Worm (Caenorhabditis elegans): Measurements from ENCODE around the gene F32H5.1.

The F32H5.1 gene

ce11 chrV:13357652-13358281, at the start of gene F32H5.1:
Gene F32H5.1 (minus strand): TSS chrV:13358037.
- no peak for TF ChIP-seq unc-62 (GFP tag; optimal IDR thresholded peaks at IDR 0.05)

DNA sequence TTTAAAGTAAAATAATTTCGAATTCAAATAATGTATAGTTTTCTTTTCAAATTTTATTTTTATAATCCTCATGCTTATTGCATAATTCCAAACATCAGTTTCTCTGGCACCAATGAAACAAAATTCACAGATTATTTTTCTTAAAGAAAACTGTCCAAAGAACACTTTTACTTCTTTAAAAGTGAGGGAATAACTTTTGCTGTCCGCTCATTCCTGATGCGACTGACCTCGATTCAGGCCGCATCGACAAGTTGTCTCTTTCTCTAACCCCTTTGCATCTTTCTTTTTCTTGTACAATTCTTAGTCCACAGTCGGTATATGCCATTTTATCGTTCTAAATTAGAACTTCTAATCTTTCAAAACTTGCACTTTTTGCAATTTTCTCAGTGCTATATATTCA, 48.7 kb upstream of the F32H5.1 start, which contains the start of gene F53F1.2:
F53F1.2 (plus strand) TSS at position 306 of the 400 bp plus-strand sequence.
- no peak for TF ChIP-seq unc-62 (GFP tag; optimal IDR thresholded peaks at IDR 0.05)

DNA sequence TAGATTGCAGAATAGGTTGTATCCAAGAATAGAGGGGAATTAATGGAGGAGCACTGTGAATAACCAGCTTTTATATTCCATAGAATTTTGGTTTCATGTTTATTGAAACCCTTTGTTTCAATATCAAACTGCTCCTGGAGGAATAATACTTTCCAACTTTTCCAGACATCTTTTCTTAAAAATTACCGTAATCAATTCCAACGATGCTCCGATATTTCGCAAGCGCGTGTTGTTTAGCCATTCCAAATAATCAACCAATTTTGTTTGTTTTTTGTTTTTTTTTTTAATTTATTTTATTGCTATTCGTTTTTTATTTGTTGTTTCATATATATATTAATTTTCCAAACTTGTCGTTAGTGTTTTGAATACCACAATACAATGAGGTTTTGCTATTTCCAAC, 48.2 kb upstream of the F32H5.1 start, which contains the start of gene cutl-1:
cutl-1 (minus strand) TSS at position 83 of the 400 bp plus-strand sequence.
- TF ChIP-seq unc-62 (GFP tag; optimal IDR thresholded peaks at IDR 0.05), result no peak

- no peak for TF ChIP-seq unc-62 (GFP tag; optimal IDR thresholded peaks at IDR 0.05)
Measured at ce11 chrV:13402524-13402923, 44.7 kb upstream of the F32H5.1 start.

ce11 chrV:13401669-13402068, 43.8 kb upstream of the F32H5.1 start:
- TF ChIP-seq unc-62 (GFP tag; optimal IDR thresholded peaks at IDR 0.05), result no peak

ce11 chrV:13396426-13396825, 38.6 kb upstream of the F32H5.1 start:
- TF ChIP-seq unc-62 (GFP tag; optimal IDR thresholded peaks at IDR 0.05), result no peak

DNA sequence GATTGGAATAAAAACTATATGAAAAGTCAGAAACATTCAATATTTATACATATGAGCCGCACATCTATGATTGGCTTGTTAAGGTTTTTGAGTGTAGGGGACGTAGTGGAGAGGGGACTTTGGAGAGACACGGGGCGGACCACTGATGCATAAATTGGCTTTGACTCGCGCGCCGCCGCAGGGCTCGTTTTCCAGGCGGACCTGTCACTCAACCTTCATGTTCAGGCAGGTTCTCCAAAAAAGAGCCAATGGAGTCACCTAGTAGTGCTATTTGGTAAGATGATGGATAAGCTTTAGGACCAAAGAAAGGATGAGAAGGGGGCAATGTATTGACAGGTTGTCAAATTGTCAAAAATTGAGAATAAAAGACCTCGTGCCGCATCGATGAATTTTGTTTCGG, 37.1 kb upstream of the F32H5.1 start:
- no peak for TF ChIP-seq unc-62 (GFP tag; optimal IDR thresholded peaks at IDR 0.05)

ce11 chrV:13393333-13393803, 35.5 kb upstream of the F32H5.1 start:
- TF ChIP-seq unc-62 (GFP tag; optimal IDR thresholded peaks at IDR 0.05), result no peak

- TF ChIP-seq unc-62 (GFP tag; optimal IDR thresholded peaks at IDR 0.05), result no peak
Measured at ce11 chrV:13391378-13392258, 33.8 kb upstream of the F32H5.1 start, which contains the start of gene somi-1. Gene somi-1 (minus strand): TSS chrV:13391395.

- TF ChIP-seq unc-62 (GFP tag; optimal IDR thresholded peaks at IDR 0.05), result no peak
Measured at ce11 chrV:13390936-13391335, 33.1 kb upstream of the F32H5.1 start.

DNA sequence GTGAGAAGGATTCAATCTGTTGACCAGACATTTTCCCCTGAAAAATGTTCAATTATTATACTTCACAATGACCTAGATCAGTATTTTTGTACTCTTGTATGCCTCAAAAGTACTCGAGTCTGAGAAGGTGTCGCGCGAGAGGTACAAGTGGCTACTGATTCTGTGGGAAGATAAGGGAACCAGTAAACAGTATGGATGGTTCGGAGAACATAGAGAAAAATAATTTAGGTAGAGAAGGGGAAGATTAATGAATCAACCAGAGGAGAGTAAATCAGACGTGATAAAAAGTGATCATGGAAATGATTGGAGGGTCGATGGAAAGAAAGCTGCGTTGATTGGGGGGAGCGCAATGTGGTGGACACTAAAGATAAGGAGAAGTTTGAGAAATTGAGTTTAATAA, 31.6 kb upstream of the F32H5.1 start:
- TF ChIP-seq unc-62 (GFP tag; optimal IDR thresholded peaks at IDR 0.05), result no peak

DNA sequence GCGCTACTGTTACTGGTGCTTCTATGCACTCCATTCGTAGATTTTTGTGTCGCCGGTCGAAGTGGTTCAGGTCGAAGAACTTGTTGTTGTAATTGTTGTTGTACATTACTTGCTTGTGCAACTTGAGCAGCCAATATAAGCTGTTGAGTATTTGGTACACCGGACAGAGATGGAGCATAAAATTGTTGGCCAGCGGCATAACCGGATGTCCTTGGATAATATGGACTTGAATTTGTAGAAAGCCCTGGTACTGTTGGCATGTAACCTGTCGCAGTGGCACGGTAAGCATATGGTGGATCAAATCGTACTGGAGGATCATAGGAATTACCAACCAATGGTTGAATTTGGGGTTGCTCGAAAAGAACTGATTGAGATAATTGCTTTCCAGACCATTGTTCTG, 31.1 kb upstream of the F32H5.1 start:
- no peak for TF ChIP-seq unc-62 (GFP tag; optimal IDR thresholded peaks at IDR 0.05)

- TF ChIP-seq unc-62 (GFP tag; optimal IDR thresholded peaks at IDR 0.05), result no peak
Measured at ce11 chrV:13387472-13387871, 29.6 kb upstream of the F32H5.1 start.

ce11 chrV:13385798-13386197, 28.0 kb upstream of the F32H5.1 start, which contains the start of gene gcy-34:
Gene gcy-34 (minus strand): TSS chrV:13385898.
- no peak for TF ChIP-seq unc-62 (GFP tag; optimal IDR thresholded peaks at IDR 0.05)

DNA sequence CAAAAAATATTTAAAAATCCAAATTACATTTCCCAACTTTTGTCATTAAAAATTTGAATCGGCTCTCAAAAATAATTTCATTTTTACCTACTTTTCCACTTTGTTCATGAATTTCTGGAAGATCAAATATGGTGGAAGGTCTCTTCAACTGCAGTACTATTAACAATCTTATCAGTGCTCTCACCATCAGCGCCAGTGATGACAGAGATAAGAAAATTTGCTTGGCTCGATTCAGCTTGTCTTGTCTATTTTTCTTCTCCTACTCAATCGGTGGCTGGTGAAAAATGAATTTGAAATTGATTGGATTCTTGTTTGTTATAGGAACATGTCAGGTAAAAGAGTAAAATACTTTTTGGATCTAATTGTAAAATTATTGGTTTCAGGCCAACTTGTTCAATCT, 23.1 kb upstream of the F32H5.1 start, which contains the start of gene cpz-2:
cpz-2 (plus strand) TSS at position 210 of the 400 bp plus-strand sequence.
- no peak for TF ChIP-seq unc-62 (GFP tag; optimal IDR thresholded peaks at IDR 0.05)

DNA sequence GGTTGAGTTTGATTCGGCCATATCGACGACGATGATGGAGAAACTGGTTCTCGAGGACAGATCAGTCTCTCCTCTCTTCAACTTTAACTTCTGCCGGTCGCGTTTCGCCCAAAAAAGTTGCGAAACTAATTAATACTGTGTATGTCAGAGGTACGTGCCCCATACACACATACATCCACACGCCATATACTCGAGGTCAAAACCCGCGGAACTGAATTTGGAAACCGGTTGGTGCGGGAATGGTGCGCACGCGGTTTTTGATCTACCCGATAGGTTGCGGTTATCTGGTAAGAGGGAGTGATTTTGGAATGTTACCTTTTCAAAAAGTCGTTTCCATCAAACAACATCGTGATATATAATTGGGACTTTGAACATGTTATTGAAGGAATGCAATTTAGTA, 22.3 kb upstream of the F32H5.1 start, which contains the start of gene ifbp-1:
ifbp-1 (minus strand) TSS at position 85 of the 400 bp plus-strand sequence.
- no peak for TF ChIP-seq unc-62 (GFP tag; optimal IDR thresholded peaks at IDR 0.05)

Measured in whole organism, dauer.